Worm (Caenorhabditis elegans): ENCODE data around the gene ZK593.2.

ZK593.2 gene

ce11 chrIV:10919770-10920169 is 6.6 kb downstream of the ZK593.2 start, which contains the start of gene rbr-2:
rbr-2 (plus strand) TSS chrIV:10920070.
- no peak for TF ChIP-seq drap-1 (GFP tag; optimal IDR thresholded peaks at IDR 0.05)
- no peak for TF ChIP-seq ztf-11 (tag; optimal IDR thresholded peaks at IDR 0.05)
- TF ChIP-seq lsy-2 (tag; optimal IDR thresholded peaks at IDR 0.05) = no peak
- no peak for TF ChIP-seq ceh-39 (tag; optimal IDR thresholded peaks at IDR 0.05)
- no peak for TF ChIP-seq nhr-12 (tag; optimal IDR thresholded peaks at IDR 0.05)
- TF ChIP-seq mep-1 (tag; optimal IDR thresholded peaks at IDR 0.05) = no peak
- TF ChIP-seq unc-62 (GFP tag; optimal IDR thresholded peaks at IDR 0.05) = no peak
- no peak for TF ChIP-seq sem-2 (GFP tag; optimal IDR thresholded peaks at IDR 0.05)
- no peak for TF ChIP-seq nhr-76 (tag; optimal IDR thresholded peaks at IDR 0.05)
- no peak for TF ChIP-seq elt-3 (tag; optimal IDR thresholded peaks at IDR 0.05)
- TF ChIP-seq ceh-83 (GFP tag; optimal IDR thresholded peaks at IDR 0.05) = no peak
- TF ChIP-seq mab-5 (tag; optimal IDR thresholded peaks at IDR 0.05) = no peak
- no peak for TF ChIP-seq pha-4 (tag; optimal IDR thresholded peaks at IDR 0.05)
- TF ChIP-seq lin-32 (GFP tag; optimal IDR thresholded peaks at IDR 0.05) = no peak

ce11 chrIV:10933062-10933552 is 19.9 kb downstream of the ZK593.2 start, which contains the start of the genes dnc-1 and lsm-7:
dnc-1 (minus strand) TSS chrIV:10933203.
lsm-7 (plus strand) TSS chrIV:10933502.
- TF ChIP-seq ceh-39 (tag; optimal IDR thresholded peaks at IDR 0.05) (peak; percentile 15), sptf-1 (tag; optimal IDR thresholded peaks at IDR 0.05) (no peak), lin-13 (tag; optimal IDR thresholded peaks at IDR 0.05) (no peak), sem-2 (GFP tag; optimal IDR thresholded peaks at IDR 0.05) (no peak), drap-1 (GFP tag; optimal IDR thresholded peaks at IDR 0.05) (no peak), lsy-2 (tag; optimal IDR thresholded peaks at IDR 0.05) (peak; percentile 71), mls-2 (tag; optimal IDR thresholded peaks at IDR 0.05) (peak; percentile 24), pha-4 (tag; optimal IDR thresholded peaks at IDR 0.05) (no peak), ceh-83 (GFP tag; optimal IDR thresholded peaks at IDR 0.05) (no peak), ceh-43 (GFP tag; optimal IDR thresholded peaks at IDR 0.05) (no peak), mab-5 (tag; optimal IDR thresholded peaks at IDR 0.05) (no peak), elt-3 (tag; optimal IDR thresholded peaks at IDR 0.05) (no peak), cnd-1 (tag; optimal IDR thresholded peaks at IDR 0.05) (peak; percentile 4), snpc-4 (tag; optimal IDR thresholded peaks at IDR 0.05) (no peak), unc-120 (tag; optimal IDR thresholded peaks at IDR 0.05; ENCODE audit: poor library complexity, severe bottlenecking) (peak; percentile 18), unc-62 (GFP tag; optimal IDR thresholded peaks at IDR 0.05) (no peak), mep-1 (tag; optimal IDR thresholded peaks at IDR 0.05) (peak; percentile 54)

ce11 chrIV:10933777-10934546 is 20.8 kb downstream of the ZK593.2 start:
- TF ChIP-seq ceh-39 (tag; optimal IDR thresholded peaks at IDR 0.05) = no peak
- no peak for TF ChIP-seq mab-5 (tag; optimal IDR thresholded peaks at IDR 0.05)
- TF ChIP-seq elt-3 (tag; optimal IDR thresholded peaks at IDR 0.05) = no peak

ce11 chrIV:10934786-10935185 is 21.6 kb downstream of the ZK593.2 start:
- TF ChIP-seq hlh-1 (tag; optimal IDR thresholded peaks at IDR 0.05) (no peak), elt-3 (tag; optimal IDR thresholded peaks at IDR 0.05) (no peak), ceh-39 (tag; optimal IDR thresholded peaks at IDR 0.05) (no peak), unc-39 (tag; optimal IDR thresholded peaks at IDR 0.05) (no peak), nhr-12 (tag; optimal IDR thresholded peaks at IDR 0.05) (no peak), ztf-11 (tag; optimal IDR thresholded peaks at IDR 0.05) (no peak), lin-32 (GFP tag; optimal IDR thresholded peaks at IDR 0.05) (no peak), zip-8 (tag; optimal IDR thresholded peaks at IDR 0.05) (no peak), flh-1 (GFP tag; optimal IDR thresholded peaks at IDR 0.05) (no peak), drap-1 (GFP tag; optimal IDR thresholded peaks at IDR 0.05) (no peak), mls-2 (tag; optimal IDR thresholded peaks at IDR 0.05) (no peak), ces-1 (GFP tag; optimal IDR thresholded peaks at IDR 0.05) (no peak), lin-13 (tag; optimal IDR thresholded peaks at IDR 0.05) (no peak), unc-62 (GFP tag; optimal IDR thresholded peaks at IDR 0.05) (no peak), lsy-2 (tag; optimal IDR thresholded peaks at IDR 0.05) (no peak), ceh-43 (GFP tag; optimal IDR thresholded peaks at IDR 0.05) (no peak), nhr-237 (tag; optimal IDR thresholded peaks at IDR 0.05) (no peak)

ce11 chrIV:10935336-10935735 is 22.2 kb downstream of the ZK593.2 start:
- TF ChIP-seq ces-1 (GFP tag; optimal IDR thresholded peaks at IDR 0.05) (peak; percentile 47), zip-8 (tag; optimal IDR thresholded peaks at IDR 0.05) (no peak), unc-39 (tag; optimal IDR thresholded peaks at IDR 0.05) (no peak), elt-1 (tag; optimal IDR thresholded peaks at IDR 0.05; ENCODE audit: borderline replicate concordance, insufficient read depth) (no peak), cnd-1 (tag; optimal IDR thresholded peaks at IDR 0.05) (peak; percentile 27), mab-5 (tag; optimal IDR thresholded peaks at IDR 0.05) (no peak), bed-3 (GFP tag; optimal IDR thresholded peaks at IDR 0.05) (no peak), sptf-1 (tag; optimal IDR thresholded peaks at IDR 0.05) (peak; percentile 6), ceh-43 (GFP tag; optimal IDR thresholded peaks at IDR 0.05) (no peak), drap-1 (GFP tag; optimal IDR thresholded peaks at IDR 0.05) (no peak), nhr-2 (tag; optimal IDR thresholded peaks at IDR 0.05) (peak; percentile 40), nhr-12 (tag; optimal IDR thresholded peaks at IDR 0.05) (no peak), ceh-83 (GFP tag; optimal IDR thresholded peaks at IDR 0.05) (no peak), lsy-2 (tag; optimal IDR thresholded peaks at IDR 0.05) (peak; percentile 40), mls-2 (tag; optimal IDR thresholded peaks at IDR 0.05) (peak; percentile 12), nhr-237 (tag; optimal IDR thresholded peaks at IDR 0.05) (no peak), tbx-8 (GFP tag; optimal IDR thresholded peaks at IDR 0.05) (no peak), nhr-76 (tag; optimal IDR thresholded peaks at IDR 0.05) (no peak), nhr-28 (tag; optimal IDR thresholded peaks at IDR 0.05) (no peak), unc-62 (GFP tag; optimal IDR thresholded peaks at IDR 0.05) (peak; percentile 95), hlh-1 (tag; optimal IDR thresholded peaks at IDR 0.05) (peak; percentile 75), pha-4 (tag; optimal IDR thresholded peaks at IDR 0.05) (no peak), unc-120 (tag; optimal IDR thresholded peaks at IDR 0.05; ENCODE audit: poor library complexity, severe bottlenecking) (peak; percentile 73), mep-1 (tag; optimal IDR thresholded peaks at IDR 0.05) (no peak)
